Fruit fly (Drosophila melanogaster): ENCODE measurements around the gene CG12983.

DNA sequence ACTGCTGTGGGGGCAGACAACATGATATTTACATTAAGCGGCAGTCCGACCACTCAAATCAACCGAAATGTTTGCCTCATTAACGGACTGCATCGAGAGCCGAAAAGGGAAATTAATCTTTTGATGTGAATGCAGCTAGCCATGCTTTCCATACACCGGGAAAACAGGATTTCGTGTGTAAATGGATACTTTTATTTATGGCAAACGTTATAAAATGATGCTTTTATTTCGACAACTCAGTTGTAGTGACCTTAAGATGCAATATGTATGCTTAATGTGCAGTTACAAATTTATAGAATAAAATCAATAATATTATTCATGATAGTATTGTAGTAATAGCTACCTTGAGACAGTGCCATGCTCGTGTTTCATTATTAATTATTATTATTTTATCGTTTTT is 35.1 kb downstream of the CG12983 start:
- TF ChIP-seq trem (tag; optimal IDR thresholded peaks at IDR 0.05) (no peak), E2f1 (GFP tag; IDR thresholded peaks at IDR 0.05) (no peak), CG10366 (GFP tag; IDR thresholded peaks at IDR 0.05) (no peak), Dip2 (GFP tag; IDR thresholded peaks at IDR 0.05) (no peak), CG8478 (optimal IDR thresholded peaks at IDR 0.05) (no peak)
